Worm (Caenorhabditis elegans) whole organism, L1 larva: Measurements from ENCODE around the gene F58G1.2.

Source experiments
- ama-1 ChIP-seq: fragments of 150-350 bp; optimal IDR thresholded peaks from 2 replicates; lab custom pipeline; 2014
- ces-1 ChIP-seq: fragments of 150-350 bp; optimal IDR thresholded peaks from 2 replicates; lab custom pipeline; 2014; ENCODE audit warnings: missing biosample characterization, missing genetic modification reagents, missing genetic modification characterization
- dpl-1 ChIP-seq, 3 experiments: fragments of 150-350 bp in 2 of 3; sonication (generic microtip) in 1 of 3; optimal IDR thresholded peaks; 2 replicates each; lab custom pipeline; 2014 to 2017; ENCODE audit warnings: missing biosample characterization in 3 of 3, missing genetic modification characterization in 3 of 3, missing genetic modification reagents in 3 of 3
- lin-39 ChIP-seq: fragments of 150-350 bp; optimal IDR thresholded peaks from 2 replicates; lab custom pipeline; 2014; ENCODE audit warnings: missing biosample characterization, missing genetic modification reagents, missing genetic modification characterization
- lsy-2 ChIP-seq, 2 experiments: fragments of 150-350 bp; optimal IDR thresholded peaks; 2 replicates each; lab custom pipeline; 2014; ENCODE audit warnings: missing biosample characterization in 2 of 2, missing genetic modification characterization in 2 of 2
- mep-1 ChIP-seq: fragments of 150-350 bp; optimal IDR thresholded peaks from 2 replicates; lab custom pipeline; 2014; ENCODE audit warnings: missing biosample characterization, missing genetic modification characterization
- nhr-19 ChIP-seq: fragments of 200-800 bp; sonication (Bioruptor generic); conservative IDR thresholded peaks from 2 replicates; pipeline ENCODE4 v1.3.6; 2022; ENCODE audit warnings: missing genetic modification characterization, missing compliant biosample characterization
- nhr-28 ChIP-seq: fragments of 150-350 bp; optimal IDR thresholded peaks from 2 replicates; lab custom pipeline; 2014; ENCODE audit warnings: missing biosample characterization, missing genetic modification characterization
- nhr-71 ChIP-seq: sonication (generic microtip); optimal IDR thresholded peaks from 2 replicates; lab custom pipeline; 2016; ENCODE audit warnings: mild to moderate bottlenecking, missing genetic modification characterization, moderate library complexity, missing compliant biosample characterization
- nhr-77 ChIP-seq: fragments of 150-350 bp; optimal IDR thresholded peaks from 2 replicates; lab custom pipeline; 2014; ENCODE audit warnings: missing biosample characterization, missing genetic modification characterization
- nhr-90 ChIP-seq: sonication (generic microtip); optimal IDR thresholded peaks from 2 replicates; lab custom pipeline; 2016; ENCODE audit warnings: mild to moderate bottlenecking, missing genetic modification characterization, missing compliant biosample characterization; ENCODE audit not compliant: poor library complexity
- pqm-1 ChIP-seq: sonication (generic microtip); optimal IDR thresholded peaks from 3 replicates; lab custom pipeline; 2017; ENCODE audit warnings: missing biosample characterization, missing genetic modification characterization
- unc-62 ChIP-seq: fragments of 150-350 bp; optimal IDR thresholded peaks from 2 replicates; lab custom pipeline; 2014; ENCODE audit warnings: missing biosample characterization, missing genetic modification reagents, missing genetic modification characterization
- zag-1 ChIP-seq: fragments of 150-350 bp; optimal IDR thresholded peaks from 2 replicates; lab custom pipeline; 2014; ENCODE audit warnings: missing biosample characterization, missing genetic modification characterization

DNA sequence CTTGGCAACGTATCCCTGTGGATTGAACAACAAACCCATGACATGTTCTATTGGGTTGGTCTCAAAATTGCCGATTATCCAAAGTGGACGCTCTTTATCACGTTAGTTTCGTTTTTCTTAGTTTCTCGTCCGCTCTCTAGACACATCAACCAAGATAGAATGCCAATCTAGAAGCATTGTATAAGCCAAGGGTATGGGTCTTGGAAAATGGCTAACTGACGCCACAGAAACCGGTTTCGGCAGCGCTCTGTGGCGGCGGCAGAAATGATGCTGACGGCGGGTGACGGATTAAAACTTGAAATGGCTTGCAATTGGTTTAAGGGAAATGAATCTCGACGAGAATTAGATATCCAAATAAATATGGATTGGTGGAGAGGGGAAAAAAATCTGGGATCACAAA lies 46.8 kb upstream of the F58G1.2 start:
- TF ChIP-seq pqm-1 (tag; lab: Kevin White, UChicago): no peak
- TF ChIP-seq lsy-2 (tag; optimal IDR thresholded peaks at IDR 0.05; lab: Kevin White, UChicago): no peak
- TF ChIP-seq nhr-71: no peak
- TF ChIP-seq nhr-90 (tag; lab: Kevin White, UChicago): no peak
- no peak for TF ChIP-seq unc-62 (GFP tag; lab: Kevin White, UChicago)
- no peak for TF ChIP-seq nhr-28 (tag; lab: Kevin White, UChicago)
- no peak for TF ChIP-seq dpl-1 (GFP tag; optimal IDR thresholded peaks at IDR 0.05; lab: Kevin White, UChicago)
- TF ChIP-seq ces-1 (GFP tag; lab: Kevin White, UChicago): no peak
- TF ChIP-seq mep-1 (tag; lab: Kevin White, UChicago): no peak
- TF ChIP-seq zag-1 (tag; lab: Kevin White, UChicago): no peak
- TF ChIP-seq nhr-19 (GFP tag; lab: Robert Waterston, UW): no peak
- no peak for TF ChIP-seq ama-1 (lab: Kevin White, UChicago)
- TF ChIP-seq lin-39 (tag; lab: Kevin White, UChicago): no peak
- TF ChIP-seq nhr-77 (tag; lab: Kevin White, UChicago): no peak
